Worm (Caenorhabditis elegans) whole organism, early embryonic: ENCODE measurements around the gene C01G10.6.

Source experiments
- ama-1 ChIP-seq: fragments of 150-350 bp; optimal IDR thresholded peaks from 2 replicates; lab custom pipeline; 2014
- flt-1 ChIP-seq: fragments of 200-800 bp; sonication (Bioruptor generic); IDR thresholded peaks from 2 replicates; pipeline ENCODE4 v1.3.6; 2022; ENCODE audit warnings: missing genetic modification characterization, missing compliant biosample characterization
- scrt-1 ChIP-seq: fragments of 200-800 bp; sonication (Bioruptor generic); IDR thresholded peaks from 2 replicates; pipeline ENCODE4 v1.3.6; 2022; ENCODE audit warnings: missing genetic modification characterization, missing compliant biosample characterization
- tbx-11 ChIP-seq: fragments of 200-800 bp; sonication (Bioruptor generic); IDR thresholded peaks from 2 replicates; pipeline ENCODE4 v1.3.6; 2022; ENCODE audit warnings: missing genetic modification characterization, missing compliant biosample characterization

DNA sequence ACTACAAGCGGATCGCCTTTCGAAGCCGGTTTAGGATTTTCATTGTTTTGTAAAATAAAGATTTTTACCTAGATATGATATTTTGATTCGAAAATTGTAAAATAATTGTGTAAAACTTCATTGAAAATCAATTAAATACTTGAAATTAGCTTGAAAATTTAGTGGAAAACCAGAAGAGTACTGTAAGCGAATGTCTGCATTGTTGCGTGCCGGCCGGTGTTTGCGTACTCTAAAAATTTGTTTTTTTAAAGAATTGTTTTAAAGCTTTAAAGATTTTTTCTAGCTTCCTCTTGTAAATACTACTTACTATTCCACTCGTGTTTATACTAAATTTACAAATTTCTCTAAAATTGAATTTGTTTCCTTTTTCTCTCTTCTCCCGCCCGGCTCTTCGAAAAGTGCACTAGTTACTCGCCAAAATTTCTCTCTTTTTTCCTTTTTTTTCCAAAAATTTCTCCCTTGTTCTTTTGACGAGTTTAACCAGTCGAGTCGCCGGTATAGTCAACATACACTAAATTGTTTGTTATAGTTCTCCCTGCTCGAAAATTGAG is 17.9 kb upstream of the C01G10.6 start:
- TF ChIP-seq tbx-11 (GFP tag; lab: Robert Waterston, UW): no peak
- no peak for TF ChIP-seq scrt-1 (GFP tag; lab: Robert Waterston, UW)
- TF ChIP-seq flt-1 (GFP tag; lab: Robert Waterston, UW): no peak
- TF ChIP-seq ama-1 (lab: Kevin White, UChicago): no peak
